Fruit fly (Drosophila melanogaster) whole organism, prepupa: ENCODE results near the gene CG43121.

ENCODE experiments used
- CG16779 ChIP-seq: fragments of 200-800 bp; sonication (Bioruptor generic); optimal IDR thresholded peaks from 3 replicates; lab custom pipeline; 2017; ENCODE audit warnings: missing biosample characterization, mild to moderate bottlenecking, missing genetic modification characterization
- CG6792 ChIP-seq: fragments of 200-800 bp; sonication (Bioruptor generic); optimal IDR thresholded peaks from 3 replicates; lab custom pipeline; 2016; ENCODE audit warnings: missing biosample characterization, missing genetic modification characterization
- CG8319 ChIP-seq: fragments of 200-800 bp; sonication (Bioruptor generic); optimal IDR thresholded peaks from 3 replicates; lab custom pipeline; 2016; ENCODE audit warnings: missing biosample characterization, missing genetic modification characterization
- CG8632 ChIP-seq: fragments of 200-800 bp; sonication (Bioruptor generic); optimal IDR thresholded peaks from 3 replicates; lab custom pipeline; 2016; ENCODE audit warnings: missing biosample characterization, missing genetic modification characterization
- Eip75B ChIP-seq: fragments of 200-800 bp; sonication (Bioruptor generic); optimal IDR thresholded peaks from 3 replicates; lab custom pipeline; 2016; ENCODE audit warnings: missing biosample characterization, missing genetic modification characterization
- Gug ChIP-seq: fragments of 200-800 bp; sonication (Bioruptor generic); IDR thresholded peaks from 2 replicates; pipeline ENCODE4 v1.3.6; 2022; ENCODE audit warnings: missing biosample characterization, missing genetic modification characterization
- Met ChIP-seq: fragments of 200-800 bp; sonication (Bioruptor generic); optimal IDR thresholded peaks from 3 replicates; lab custom pipeline; 2016; ENCODE audit warnings: missing biosample characterization, missing genetic modification characterization
- Smox ChIP-seq: fragments of 200-800 bp; sonication (Bioruptor generic); optimal IDR thresholded peaks from 3 replicates; lab custom pipeline; 2016; ENCODE audit warnings: missing biosample characterization, missing genetic modification characterization
- acj6 ChIP-seq: fragments of 200-800 bp; sonication (Bioruptor generic); optimal IDR thresholded peaks from 3 replicates; lab custom pipeline; 2016; ENCODE audit warnings: missing biosample characterization, missing genetic modification characterization

DNA sequence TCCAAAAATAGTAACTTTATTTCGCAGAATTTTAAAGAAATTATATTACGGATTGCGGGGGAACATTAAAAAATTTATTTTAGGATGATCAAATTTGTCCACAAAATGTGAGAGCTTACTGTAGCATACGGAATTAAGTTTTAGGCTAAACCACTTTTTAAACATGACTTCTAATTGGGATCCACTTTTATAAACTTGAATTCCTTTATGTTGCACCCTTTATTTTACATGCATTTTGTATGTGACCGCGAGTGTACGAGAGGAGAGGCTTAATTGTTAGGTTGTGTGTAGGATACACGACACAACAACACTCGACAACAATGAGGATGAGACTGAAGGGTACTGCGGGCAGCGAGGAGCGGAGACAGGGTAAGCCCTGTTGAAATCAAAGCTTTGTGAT lies 23.3 kb downstream of the CG43121 start:
- TF ChIP-seq Smox (GFP tag; lab: Kevin White, UChicago) (no peak), Gug (GFP tag; lab: Robert Waterston, UW) (0 out of 2 replicates have a peak, but pooled peaks have one; percentile 29), acj6 (GFP tag; lab: Kevin White, UChicago) (peak; percentile 20), Met (GFP tag; lab: Kevin White, UChicago) (peak; percentile 14), CG6792 (GFP tag; lab: Kevin White, UChicago) (no peak), CG8632 (GFP tag; lab: Kevin White, UChicago) (no peak), Eip75B (GFP tag; lab: Kevin White, UChicago) (peak; percentile 13), CG16779 (tag; lab: Kevin White, UChicago) (no peak), CG8319 (GFP tag; lab: Kevin White, UChicago) (no peak)
